Worm (Caenorhabditis elegans) whole organism, late embryonic: ENCODE results near the gene bus-8B.

Experiments used
- ceh-45 ChIP-seq: fragments of 200-800 bp; sonication (Bioruptor generic); IDR thresholded peaks from 2 replicates; pipeline ENCODE4 v1.3.6; 2022; ENCODE audit warnings: missing genetic modification reagents, missing genetic modification characterization, missing compliant biosample characterization
- fkh-10 ChIP-seq: fragments of 150-350 bp; optimal IDR thresholded peaks from 2 replicates; lab custom pipeline; 2014; ENCODE audit warnings: missing biosample characterization, missing genetic modification reagents, missing genetic modification characterization
- madf-2 ChIP-seq: sonication (generic microtip); optimal IDR thresholded peaks from 2 replicates; lab custom pipeline; 2017; ENCODE audit warnings: missing genetic modification characterization, missing compliant biosample characterization
- npax-4 ChIP-seq: sonication (generic microtip); optimal IDR thresholded peaks from 2 replicates; lab custom pipeline; 2016; ENCODE audit warnings: missing genetic modification characterization, missing compliant biosample characterization

ce11 chrX:5479300-5479811 is 13.8 kb upstream of the bus-8B start, which contains the start of gene dlg-1:
- no peak for TF ChIP-seq madf-2
- no peak for TF ChIP-seq fkh-10
- no peak for TF ChIP-seq ceh-45 (GFP tag; lab: Robert Waterston, UW)
- TF ChIP-seq npax-4 (tag; lab: Kevin White, UChicago): no peak
